Fruit fly (Drosophila melanogaster): ENCODE data around the gene sl.

Gene sl

DNA sequence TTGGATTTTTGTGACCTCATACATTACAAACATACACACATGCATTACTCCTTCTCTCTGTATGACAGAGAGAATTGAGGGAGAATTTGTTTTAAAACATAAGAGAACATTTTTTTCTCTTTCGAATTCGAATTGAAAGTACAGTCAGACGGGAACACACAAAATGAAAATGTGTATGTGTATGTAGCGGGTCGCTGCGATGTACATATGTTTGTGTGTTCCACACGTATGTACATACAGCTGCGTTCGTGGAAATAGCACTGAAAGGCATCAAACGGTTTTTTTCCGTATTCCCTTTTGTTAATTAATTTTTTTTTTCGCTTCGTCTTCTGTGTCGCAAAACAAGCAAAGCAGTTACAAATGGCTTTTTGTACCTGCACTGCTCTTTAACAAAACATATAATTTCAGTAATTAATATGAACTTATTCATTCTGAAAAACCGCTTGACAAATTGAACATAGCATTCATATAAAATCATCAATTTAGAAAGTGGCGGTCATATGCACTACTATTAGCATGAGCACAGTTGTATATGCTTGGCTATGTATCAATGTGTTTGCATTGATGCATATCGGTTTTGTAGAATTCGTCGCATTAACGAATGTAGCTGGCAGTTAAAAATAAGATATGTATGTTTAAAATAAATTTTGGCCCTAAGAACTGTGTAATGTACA lies 17.4 kb upstream of the sl start (continued):
- TF ChIP-seq eve (GFP tag; optimal IDR thresholded peaks at IDR 0.05) (no peak), nerfin-2 (GFP tag; IDR thresholded peaks at IDR 0.05; ENCODE audit: partially characterized antibody) (no peak), CTCF (GFP tag; optimal IDR thresholded peaks at IDR 0.05) (peak; percentile 67), zfh1 (GFP tag; IDR thresholded peaks at IDR 0.05) (peak; percentile 92), Dip3 (GFP tag; optimal IDR thresholded peaks at IDR 0.05) (peak; percentile 96), B-H2 (GFP tag; optimal IDR thresholded peaks at IDR 0.05) (peak; percentile 94), ci (GFP tag; IDR thresholded peaks at IDR 0.05) (peak; percentile 88), CG4282 (GFP tag; optimal IDR thresholded peaks at IDR 0.05) (peak; percentile 70), ap (GFP tag; IDR thresholded peaks at IDR 0.05) (peak; percentile 73), oc (tag; optimal IDR thresholded peaks at IDR 0.05) (peak; percentile 91), CG12299 (tag; optimal IDR thresholded peaks at IDR 0.05) (peak; percentile 96), CG30403 (GFP tag; optimal IDR thresholded peaks at IDR 0.05) (peak; percentile 96), ato (GFP tag; IDR thresholded peaks at IDR 0.05; ENCODE audit: partially characterized antibody) (no peak), zen2 (GFP tag; IDR thresholded peaks at IDR 0.05; ENCODE audit: partially characterized antibody) (no peak), Meics (GFP tag; optimal IDR thresholded peaks at IDR 0.05) (peak; percentile 97), sr (GFP tag; IDR thresholded peaks at IDR 0.05) (no peak; the same call in 2 of the 3 replicates), CG7357 (GFP tag; IDR thresholded peaks at IDR 0.05) (peak; percentile 85), CG16815 (GFP tag; optimal IDR thresholded peaks at IDR 0.05) (peak; percentile 93), CrebB (tag; optimal IDR thresholded peaks at IDR 0.05) (peak; percentile 94), ham (GFP tag; IDR thresholded peaks at IDR 0.05) (peak; percentile 75), CG12769 (tag; optimal IDR thresholded peaks at IDR 0.05) (peak; percentile 93), trem (tag; optimal IDR thresholded peaks at IDR 0.05) (peak; percentile 89), CG10565 (GFP tag; optimal IDR thresholded peaks at IDR 0.05) (peak; percentile 83), CG8359 (GFP tag; optimal IDR thresholded peaks at IDR 0.05; ENCODE audit: borderline replicate concordance) (peak; percentile 89), esg (GFP tag; conservative IDR thresholded peaks at IDR 0.05) (peak; percentile 90), CG11504 (tag; optimal IDR thresholded peaks at IDR 0.05) (peak; percentile 97), CG7928 (GFP tag; optimal IDR thresholded peaks at IDR 0.05) (peak; percentile 74), cato (GFP tag; optimal IDR thresholded peaks at IDR 0.05; ENCODE audit: borderline replicate concordance) (peak; percentile 87), Ravus (GFP tag; IDR thresholded peaks at IDR 0.05) (peak; percentile 70), Nf-YC (tag; optimal IDR thresholded peaks at IDR 0.05) (peak; percentile 89), Taf1 (GFP tag; IDR thresholded peaks at IDR 0.05) (peak; percentile 81), CG18476 (GFP tag; optimal IDR thresholded peaks at IDR 0.05) (peak; percentile 96), caup (GFP tag; optimal IDR thresholded peaks at IDR 0.05; ENCODE audit: severe bottlenecking) (peak; percentile 95), CG3163 (GFP tag; optimal IDR thresholded peaks at IDR 0.05) (peak; percentile 98), CG17385 (GFP tag; optimal IDR thresholded peaks at IDR 0.05) (peak; percentile 94), Sry-β (GFP tag; optimal IDR thresholded peaks at IDR 0.05) (peak; percentile 69), CG10979 (tag; optimal IDR thresholded peaks at IDR 0.05) (peak; percentile 97), repo (GFP tag; optimal IDR thresholded peaks at IDR 0.05) (peak; percentile 93), CG15601 (tag; optimal IDR thresholded peaks at IDR 0.05) (peak; percentile 95), HLH4C (GFP tag; IDR thresholded peaks at IDR 0.05; ENCODE audit: partially characterized antibody) (no peak), Dref (GFP tag; IDR thresholded peaks at IDR 0.05) (0 out of 2 replicates have a peak, but pooled peaks have one; percentile 6), CG2889 (GFP tag; IDR thresholded peaks at IDR 0.05) (peak; percentile 80), CG10321 (GFP tag; IDR thresholded peaks at IDR 0.05) (peak; percentile 64), Trl (optimal IDR thresholded peaks at IDR 0.05) (peak; percentile 71 to 84), Trl (GFP tag; optimal IDR thresholded peaks at IDR 0.05) (peak; percentile 95), CHES-1-like (GFP tag; optimal IDR thresholded peaks at IDR 0.05) (peak; percentile 95), CG9727 (GFP tag; optimal IDR thresholded peaks at IDR 0.05) (peak; percentile 98), dpn (GFP tag; optimal IDR thresholded peaks at IDR 0.05) (peak; percentile 95 to 96), CG9817 (tag; optimal IDR thresholded peaks at IDR 0.05) (peak; percentile 94), YL-1 (GFP tag; optimal IDR thresholded peaks at IDR 0.05) (peak; percentile 91)

Data from whole organism, embryonic.